Worm (Caenorhabditis elegans) whole organism, young adult: ENCODE measurements around the gene W08F4.3.

Source experiments
- B0019.2 ChIP-seq: fragments of 200-800 bp; sonication (Bioruptor generic); conservative IDR thresholded peaks from 2 replicates; pipeline ENCODE4 v1.3.6; 2022; ENCODE audit warnings: missing genetic modification reagents, missing genetic modification characterization, missing compliant biosample characterization
- C17E4.6 ChIP-seq: fragments of 200-800 bp; sonication (Bioruptor generic); IDR thresholded peaks from 2 replicates; pipeline ENCODE4 v1.3.6; 2022; ENCODE audit warnings: missing genetic modification reagents, missing genetic modification characterization, missing compliant biosample characterization
- F33H1.4 ChIP-seq: fragments of 200-800 bp; sonication (Bioruptor generic); IDR thresholded peaks from 2 replicates; pipeline ENCODE4 v1.3.6; 2022; ENCODE audit warnings: missing genetic modification reagents, missing genetic modification characterization, missing compliant biosample characterization
- F37B4.10 ChIP-seq: fragments of 200-800 bp; sonication (Bioruptor generic); IDR thresholded peaks from 2 replicates; pipeline ENCODE4 v1.3.6; 2022; ENCODE audit warnings: missing genetic modification characterization, missing compliant biosample characterization
- ama-1 ChIP-seq, 3 experiments: fragments of 150-350 bp in 1 of 3; sonication (generic microtip) in 2 of 3; optimal IDR thresholded peaks; 2 replicates each; lab custom pipeline; 2014 to 2018; ENCODE audit warnings: missing biosample characterization in 2 of 3, missing genetic modification characterization in 2 of 3, missing genetic modification reagents in 2 of 3
- ceh-79 ChIP-seq: sonication (generic microtip); optimal IDR thresholded peaks from 2 replicates; lab custom pipeline; 2017; ENCODE audit warnings: mild to moderate bottlenecking, missing genetic modification characterization, missing compliant biosample characterization
- dpl-1 ChIP-seq: fragments of 150-350 bp; optimal IDR thresholded peaks from 2 replicates; lab custom pipeline; 2014; ENCODE audit warnings: missing biosample characterization, missing genetic modification reagents, missing genetic modification characterization
- lir-1 ChIP-seq: fragments of 200-800 bp; sonication (Bioruptor generic); conservative IDR thresholded peaks from 2 replicates; pipeline ENCODE4 v1.3.6; 2022; ENCODE audit warnings: missing genetic modification reagents, missing genetic modification characterization, missing compliant biosample characterization
- nfya-1 ChIP-seq: sonication (generic microtip); optimal IDR thresholded peaks from 2 replicates; lab custom pipeline; 2017; ENCODE audit warnings: antibody characterized with exemption, missing compliant biosample characterization, missing genetic modification characterization, borderline replicate concordance; ENCODE audit not compliant: insufficient read depth
- nhr-120 ChIP-seq: fragments of 200-800 bp; sonication (Bioruptor generic); IDR thresholded peaks from 2 replicates; pipeline ENCODE4 v1.3.6; 2022; ENCODE audit warnings: missing genetic modification characterization, missing compliant biosample characterization
- snpc-4 ChIP-seq, 5 experiments: fragments of 150-350 bp in 1 of 5; sonication (generic microtip) in 4 of 5; optimal IDR thresholded peaks; 2 replicates each; lab custom pipeline; 2014 to 2018; ENCODE audit warnings: missing genetic modification characterization in 5 of 5, missing biosample characterization in 3 of 5, antibody characterized with exemption in 2 of 5, mild to moderate bottlenecking in 2 of 5, missing compliant biosample characterization in 2 of 5, missing genotype in 2 of 5, moderate library complexity in 2 of 5, missing genetic modification reagents in 1 of 5

DNA sequence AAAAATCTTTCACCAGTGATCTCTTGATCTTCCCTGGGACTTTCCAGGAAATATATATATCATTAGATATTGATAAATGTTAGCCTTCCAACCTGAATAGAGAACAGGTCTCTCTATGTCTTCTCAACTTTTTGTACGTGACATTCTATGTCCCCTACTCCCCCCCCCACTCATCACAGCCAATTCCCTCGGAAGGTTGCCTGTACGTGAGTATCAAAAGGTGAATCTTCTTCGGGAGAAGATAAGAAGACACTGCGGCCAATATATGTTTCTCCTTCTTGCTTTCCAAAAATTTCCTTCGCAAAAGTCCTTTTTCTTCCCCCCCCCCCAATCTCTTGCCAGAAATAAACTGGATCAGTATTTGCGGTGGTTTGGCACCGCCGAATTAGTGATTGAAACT, 38.0 kb upstream of the W08F4.3 start:
- TF ChIP-seq ama-1 (optimal IDR thresholded peaks at IDR 0.05; lab: Kevin White, UChicago) = no peak
- TF ChIP-seq ama-1 (GFP tag; optimal IDR thresholded peaks at IDR 0.05; lab: Kevin White, UChicago) = no peak
- no peak for TF ChIP-seq lir-1 (GFP tag; lab: Robert Waterston, UW)
- no peak for TF ChIP-seq dpl-1 (GFP tag; lab: Kevin White, UChicago)
- TF ChIP-seq snpc-4 (GFP tag; optimal IDR thresholded peaks at IDR 0.05; lab: Kevin White, UChicago) = no peak
- no peak for TF ChIP-seq snpc-4 (tag; optimal IDR thresholded peaks at IDR 0.05; lab: Kevin White, UChicago)
- TF ChIP-seq F37B4.10 = no peak
- TF ChIP-seq C17E4.6 (GFP tag; lab: Robert Waterston, UW) = no peak
- TF ChIP-seq nhr-120 (GFP tag; lab: Robert Waterston, UW) = no peak
- no peak for TF ChIP-seq B0019.2
- no peak for TF ChIP-seq nfya-1
- no peak for TF ChIP-seq ceh-79
- no peak for TF ChIP-seq F33H1.4 (GFP tag; lab: Robert Waterston, UW)
